Worm (Caenorhabditis elegans) whole organism, L4/young adult: Measurements from ENCODE around the gene F43H9.4.

Experiments
- W03F9.2 ChIP-seq: fragments of 150-350 bp; optimal IDR thresholded peaks from 2 replicates; lab custom pipeline; 2014; ENCODE audit warnings: missing biosample characterization, missing genetic modification characterization
- dao-5 ChIP-seq: sonication (generic microtip); optimal IDR thresholded peaks from 2 replicates; lab custom pipeline; 2016; ENCODE audit warnings: missing genotype, missing genetic modification characterization, moderate library complexity, missing compliant biosample characterization

DNA sequence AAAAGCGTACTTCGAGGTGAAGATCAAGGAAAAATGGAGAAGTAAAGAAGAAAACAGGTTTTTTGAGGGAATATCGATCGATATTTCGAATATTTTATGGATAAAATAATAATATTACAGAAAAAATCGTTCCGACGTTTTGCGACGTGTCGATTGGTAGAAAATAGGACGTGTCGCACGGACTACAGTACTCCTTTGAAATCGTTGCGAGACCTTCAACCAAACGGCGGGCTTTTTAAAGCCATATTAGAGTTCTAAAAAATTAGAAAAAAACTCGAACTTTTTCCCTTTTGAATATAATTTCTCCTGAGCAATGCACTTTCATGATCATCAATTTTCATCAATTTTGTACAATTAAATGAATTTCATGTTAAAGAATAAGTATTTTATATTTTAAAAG, 16.4 kb upstream of the F43H9.4 start, which contains the start of gene Y97E10AR.4:
- TF ChIP-seq dao-5 (tag; lab: Kevin White, UChicago): no peak
- no peak for TF ChIP-seq W03F9.2 (tag; lab: Kevin White, UChicago)
